Fruit fly (Drosophila melanogaster) whole organism, embryonic: ENCODE results near the gene CG33521.

Experiments
- Atf-2 ChIP-seq: fragments of 200-800 bp; sonication (Bioruptor generic); optimal IDR thresholded peaks from 2 replicates; lab custom pipeline; 2016; ENCODE audit warnings: missing biosample characterization, missing genetic modification characterization
- CG13775 ChIP-seq: fragments of 200-800 bp; sonication (Bioruptor generic); optimal IDR thresholded peaks from 3 replicates; lab custom pipeline; 2017; ENCODE audit warnings: missing biosample characterization, mild to moderate bottlenecking, missing genetic modification characterization
- CG31224 ChIP-seq: fragments of 200-800 bp; sonication (Bioruptor generic); IDR thresholded peaks from 2 replicates; pipeline ENCODE4 v1.3.6; 2022; ENCODE audit warnings: missing biosample characterization, missing genetic modification characterization
- Camta ChIP-seq: fragments of 200-800 bp; sonication (Bioruptor generic); optimal IDR thresholded peaks from 2 replicates; lab custom pipeline; 2016; ENCODE audit warnings: missing biosample characterization, missing genetic modification characterization
- Dll ChIP-seq: fragments of 200-800 bp; sonication (Bioruptor generic); IDR thresholded peaks from 4 replicates; pipeline ENCODE4 v1.3.6; 2022; ENCODE audit warnings: missing biosample characterization, missing genetic modification characterization; ENCODE audit not compliant: partially characterized antibody
- Gug ChIP-seq: fragments of 200-800 bp; sonication (Bioruptor generic); IDR thresholded peaks from 4 replicates; pipeline ENCODE4 v1.3.6; 2022; ENCODE audit warnings: missing biosample characterization, missing genetic modification characterization
- H15 ChIP-seq: fragments of 200-800 bp; sonication (Bioruptor generic); IDR thresholded peaks from 3 replicates; pipeline ENCODE4 v1.3.6; 2022; ENCODE audit warnings: missing biosample characterization, missing genetic modification characterization
- NC2α ChIP-seq: fragments of 200-800 bp; sonication (Bioruptor generic); optimal IDR thresholded peaks from 2 replicates; lab custom pipeline; 2016; ENCODE audit warnings: missing biosample characterization, missing genetic modification characterization
- Sin3A ChIP-seq: fragments of >200 bp; optimal IDR thresholded peaks from 2 replicates; lab custom pipeline; 2018
- exex ChIP-seq: fragments of 200-800 bp; sonication (Bioruptor generic); optimal IDR thresholded peaks from 4 replicates; lab custom pipeline; 2018; ENCODE audit warnings: missing biosample characterization, mild to moderate bottlenecking, missing genetic modification characterization, moderate library complexity
- fd102C ChIP-seq: fragments of 200-800 bp; sonication (Bioruptor generic); optimal IDR thresholded peaks from 2 replicates; lab custom pipeline; 2018; ENCODE audit warnings: missing biosample characterization, mild to moderate bottlenecking, missing genetic modification characterization, moderate library complexity
- insv ChIP-seq, 2 experiments: fragments of 200-800 bp; sonication (Bioruptor generic); optimal IDR thresholded peaks; 3 replicates each; lab custom pipeline; 2016 to 2018; ENCODE audit warnings: missing biosample characterization in 2 of 2, missing genetic modification characterization in 2 of 2

dm6 chr4:1146456-1146855, 39.1 kb upstream of the CG33521 start:
- no peak for TF ChIP-seq Sin3A
- no peak for TF ChIP-seq Camta (GFP tag; lab: Kevin White, UChicago)
- no peak for TF ChIP-seq fd102C (GFP tag; lab: Kevin White, UChicago)
- peak; percentile 33; the same call in 1 of the 4 replicates for TF ChIP-seq Dll
- TF ChIP-seq Atf-2 (GFP tag; lab: Kevin White, UChicago) = no peak
- no peak for TF ChIP-seq CG13775 (GFP tag; lab: Kevin White, UChicago)
- no peak for TF ChIP-seq NC2α (GFP tag; lab: Kevin White, UChicago)
- no peak for TF ChIP-seq Gug (GFP tag; lab: Robert Waterston, UW)
- no peak for TF ChIP-seq insv (GFP tag; optimal IDR thresholded peaks at IDR 0.05; lab: Kevin White, UChicago)
- no peak for TF ChIP-seq exex (tag; lab: Kevin White, UChicago)
- no peak for TF ChIP-seq CG31224 (GFP tag; lab: Robert Waterston, UW)
- TF ChIP-seq H15 (GFP tag; lab: Robert Waterston, UW) = no peak
